Worm (Caenorhabditis elegans) whole organism, L4 larva: ENCODE measurements around the gene ska-3.

Experiments used
- F49E8.2 ChIP-seq: sonication (generic microtip); optimal IDR thresholded peaks from 2 replicates; lab custom pipeline; 2016; ENCODE audit warnings: missing compliant biosample characterization, mild to moderate bottlenecking, missing genetic modification characterization, borderline replicate concordance
- fkh-10 ChIP-seq: fragments of 150-350 bp; optimal IDR thresholded peaks from 2 replicates; lab custom pipeline; 2014; ENCODE audit warnings: missing biosample characterization, missing genetic modification reagents, missing genetic modification characterization
- lin-39 ChIP-seq: fragments of 150-350 bp; optimal IDR thresholded peaks from 2 replicates; lab custom pipeline; 2014; ENCODE audit warnings: missing biosample characterization, missing genetic modification reagents, missing genetic modification characterization

- TF ChIP-seq fkh-10 (GFP tag; lab: Kevin White, UChicago) (no peak), lin-39 (no peak), F49E8.2 (tag; lab: Kevin White, UChicago) (peak; percentile 93)
Measured at ce11 chrIII:5653692-5654105, 25.1 kb downstream of the ska-3 start.
